Fruit fly (Drosophila melanogaster) whole organism, embryonic: Measurements from ENCODE around the gene ATPsynD.

ENCODE experiments used
- ATbp ChIP-seq: fragments of 200-800 bp; sonication (Bioruptor generic); optimal IDR thresholded peaks from 2 replicates; lab custom pipeline; 2017; ENCODE audit warnings: missing biosample characterization, mild to moderate bottlenecking, missing genetic modification characterization, missing genetic modification reagents
- Asciz ChIP-seq: fragments of 200-800 bp; sonication (Bioruptor generic); optimal IDR thresholded peaks from 2 replicates; lab custom pipeline; 2017; ENCODE audit warnings: missing biosample characterization, mild to moderate bottlenecking, missing genetic modification characterization, missing genetic modification reagents
- Blimp-1 ChIP-seq: fragments of 200-800 bp; sonication (Bioruptor generic); optimal IDR thresholded peaks from 3 replicates; lab custom pipeline; 2018; ENCODE audit warnings: missing biosample characterization, missing genetic modification characterization, mild to moderate bottlenecking, moderate library complexity, missing genetic modification reagents
- CG12391 ChIP-seq: fragments of 200-800 bp; sonication (Bioruptor generic); optimal IDR thresholded peaks from 3 replicates; lab custom pipeline; 2018; ENCODE audit warnings: missing biosample characterization, mild to moderate bottlenecking, missing genetic modification characterization, moderate library complexity
- CG13894 ChIP-seq: fragments of 200-800 bp; sonication (Bioruptor generic); optimal IDR thresholded peaks from 3 replicates; lab custom pipeline; 2018; ENCODE audit warnings: missing biosample characterization, mild to moderate bottlenecking, missing genetic modification characterization, moderate library complexity
- CG16863 ChIP-seq: fragments of 200-800 bp; sonication (Bioruptor generic); optimal IDR thresholded peaks from 3 replicates; lab custom pipeline; 2016; ENCODE audit warnings: missing biosample characterization, missing genetic modification characterization
- CG17568 ChIP-seq: fragments of 200-800 bp; sonication (Bioruptor generic); optimal IDR thresholded peaks from 2 replicates; lab custom pipeline; 2018; ENCODE audit warnings: missing biosample characterization, mild to moderate bottlenecking, missing genetic modification characterization, moderate library complexity
- CG1792 ChIP-seq: fragments of 200-800 bp; sonication (Bioruptor generic); optimal IDR thresholded peaks from 2 replicates; lab custom pipeline; 2016; ENCODE audit warnings: missing biosample characterization, missing genetic modification characterization
- CG2116 ChIP-seq: fragments of 200-800 bp; sonication (Bioruptor generic); optimal IDR thresholded peaks from 3 replicates; lab custom pipeline; 2018; ENCODE audit warnings: missing biosample characterization, mild to moderate bottlenecking, missing genetic modification characterization
- CG2202 ChIP-seq: fragments of 200-800 bp; sonication (Bioruptor generic); optimal IDR thresholded peaks from 2 replicates; lab custom pipeline; 2018; ENCODE audit warnings: missing biosample characterization, mild to moderate bottlenecking, missing genetic modification characterization
- CG33557 ChIP-seq: fragments of 200-800 bp; sonication (Bioruptor generic); optimal IDR thresholded peaks from 2 replicates; lab custom pipeline; 2019; ENCODE audit warnings: missing biosample characterization, mild to moderate bottlenecking, missing genetic modification characterization, moderate library complexity
- CG34376 ChIP-seq: fragments of 200-800 bp; sonication (Bioruptor generic); optimal IDR thresholded peaks from 2 replicates; lab custom pipeline; 2018; ENCODE audit warnings: missing biosample characterization, mild to moderate bottlenecking, missing genetic modification characterization
- CG4360 ChIP-seq: fragments of 200-800 bp; sonication (Bioruptor generic); IDR thresholded peaks from 2 replicates; pipeline ENCODE4 v1.3.6; 2022; ENCODE audit warnings: missing biosample characterization, missing genetic modification characterization
- CG6272 ChIP-seq: fragments of 200-800 bp; sonication (Bioruptor generic); IDR thresholded peaks from 2 replicates; pipeline ENCODE4 v1.3.6; 2022; ENCODE audit warnings: missing biosample characterization, missing genetic modification characterization
- CG6689 ChIP-seq: fragments of 200-800 bp; sonication (Bioruptor generic); IDR thresholded peaks from 2 replicates; pipeline ENCODE4 v1.3.6; 2022; ENCODE audit warnings: missing biosample characterization, missing genetic modification characterization
- CG8290 ChIP-seq, 3 experiments: fragments of 200-800 bp; sonication (Bioruptor generic); optimal IDR thresholded peaks; 2 replicates each; lab custom pipeline; 2016 to 2019; ENCODE audit warnings: missing biosample characterization in 3 of 3, missing genetic modification characterization in 3 of 3, mild to moderate bottlenecking in 2 of 3, moderate library complexity in 1 of 3
- CG8478 ChIP-seq: fragments of >200 bp; optimal IDR thresholded peaks from 2 replicates; lab custom pipeline; 2018
- CrebB ChIP-seq: fragments of 200-800 bp; sonication (Bioruptor generic); optimal IDR thresholded peaks from 3 replicates; lab custom pipeline; 2018; ENCODE audit warnings: missing biosample characterization, mild to moderate bottlenecking, missing genetic modification characterization
- E2f1 ChIP-seq: fragments of 200-800 bp; sonication (Bioruptor generic); IDR thresholded peaks from 2 replicates; pipeline ENCODE4 v1.3.6; 2022; ENCODE audit warnings: missing biosample characterization, missing genetic modification characterization
- GATAe ChIP-seq: fragments of 200-800 bp; sonication (Bioruptor generic); conservative IDR thresholded peaks from 2 replicates; pipeline ENCODE4 v1.3.6; 2022; ENCODE audit warnings: missing biosample characterization, missing genetic modification characterization
- Med ChIP-seq: fragments of 200-800 bp; sonication (Bioruptor generic); peaks from one replicate; lab custom pipeline; 2016; ENCODE audit warnings: missing biosample characterization, missing genetic modification characterization, mild to moderate bottlenecking, inconsistent platforms, moderate library complexity
- Meics ChIP-seq: fragments of 200-800 bp; sonication (Bioruptor generic); optimal IDR thresholded peaks from 2 replicates; lab custom pipeline; 2017; ENCODE audit warnings: missing biosample characterization, mild to moderate bottlenecking, missing genetic modification characterization
- Optix ChIP-seq: fragments of 200-800 bp; sonication (Bioruptor generic); IDR thresholded peaks from 3 replicates; pipeline ENCODE4 v1.3.6; 2022; ENCODE audit warnings: missing biosample characterization, missing genetic modification characterization
- Pdp1 ChIP-seq, 2 experiments: fragments of 200-800 bp; sonication (Bioruptor generic); optimal IDR thresholded peaks; 3 replicates each; lab custom pipeline; 2016; ENCODE audit warnings: missing biosample characterization in 2 of 2, missing genetic modification characterization in 2 of 2, mild to moderate bottlenecking in 1 of 2, moderate library complexity in 1 of 2
- Ptx1 ChIP-seq: fragments of 200-800 bp; sonication (Bioruptor generic); IDR thresholded peaks from 2 replicates; pipeline ENCODE4 v1.3.6; 2022; ENCODE audit warnings: missing biosample characterization, missing genetic modification characterization
- Ravus ChIP-seq: fragments of 200-800 bp; sonication (Bioruptor generic); IDR thresholded peaks from 2 replicates; pipeline ENCODE4 v1.3.6; 2022; ENCODE audit warnings: missing biosample characterization, missing genetic modification characterization
- Trl ChIP-seq, 3 experiments: fragments of >200 bp in 2 of 3; fragments of 200-800 bp in 1 of 3; sonication (Bioruptor generic) in 1 of 3; optimal IDR thresholded peaks; 2 replicates in 1 of 3; 3 replicates in 2 of 3; lab custom pipeline; 2016 to 2017; ENCODE audit warnings: missing biosample characterization in 1 of 3, missing genetic modification characterization in 1 of 3
- bigmax ChIP-seq: fragments of 200-800 bp; sonication (Bioruptor generic); optimal IDR thresholded peaks from 2 replicates; lab custom pipeline; 2018; ENCODE audit warnings: missing biosample characterization, mild to moderate bottlenecking, missing genetic modification characterization
- chinmo ChIP-seq: fragments of 200-800 bp; sonication (Bioruptor generic); IDR thresholded peaks from 4 replicates; pipeline ENCODE4 v1.3.6; 2022; ENCODE audit warnings: missing biosample characterization, missing genetic modification characterization; ENCODE audit not compliant: partially characterized antibody
- corto ChIP-seq: fragments of 200-800 bp; sonication (Bioruptor generic); optimal IDR thresholded peaks from 2 replicates; lab custom pipeline; 2016; ENCODE audit warnings: missing biosample characterization, mild to moderate bottlenecking, missing genetic modification characterization, moderate library complexity
- disco-r ChIP-seq: fragments of 200-800 bp; sonication (Bioruptor generic); optimal IDR thresholded peaks from 2 replicates; lab custom pipeline; 2016; ENCODE audit warnings: missing biosample characterization, missing genetic modification characterization
- exex ChIP-seq: fragments of 200-800 bp; sonication (Bioruptor generic); optimal IDR thresholded peaks from 4 replicates; lab custom pipeline; 2018; ENCODE audit warnings: missing biosample characterization, mild to moderate bottlenecking, missing genetic modification characterization, moderate library complexity
- fd96Cb ChIP-seq: fragments of 200-800 bp; sonication (Bioruptor generic); optimal IDR thresholded peaks from 2 replicates; lab custom pipeline; 2018; ENCODE audit warnings: missing biosample characterization, mild to moderate bottlenecking, missing genetic modification characterization, moderate library complexity
- grau ChIP-seq: fragments of 200-800 bp; optimal IDR thresholded peaks from 3 replicates; lab custom pipeline; 2019; ENCODE audit warnings: missing biosample characterization, mild to moderate bottlenecking, missing genetic modification characterization, moderate library complexity
- hkb ChIP-seq, 2 experiments: fragments of 200-800 bp in 1 of 2; fragments of >200 bp in 1 of 2; sonication (Bioruptor generic) in 1 of 2; IDR thresholded peaks in 1 of 2; optimal IDR thresholded peaks in 1 of 2; 2 replicates each; pipeline versions ENCODE4 v1.3.6 to Lab custom; 2017 to 2022; ENCODE audit warnings: missing biosample characterization in 1 of 2, missing genetic modification characterization in 1 of 2
- ind ChIP-seq: fragments of 200-800 bp; sonication (Bioruptor generic); optimal IDR thresholded peaks from 3 replicates; lab custom pipeline; 2016; ENCODE audit warnings: missing biosample characterization, missing genetic modification characterization
- ken ChIP-seq: fragments of 200-800 bp; sonication (Bioruptor generic); IDR thresholded peaks from 3 replicates; pipeline ENCODE4 v1.3.6; 2022; ENCODE audit warnings: missing biosample characterization, missing genetic modification characterization
- lbe ChIP-seq: fragments of 200-800 bp; sonication (Bioruptor generic); optimal IDR thresholded peaks from 2 replicates; lab custom pipeline; 2016; ENCODE audit warnings: missing biosample characterization, mild to moderate bottlenecking, missing genetic modification characterization
- oc ChIP-seq: fragments of 200-800 bp; sonication (Bioruptor generic); optimal IDR thresholded peaks from 2 replicates; lab custom pipeline; 2018; ENCODE audit warnings: missing biosample characterization, mild to moderate bottlenecking, missing genetic modification characterization, moderate library complexity
- org-1 ChIP-seq: fragments of 200-800 bp; sonication (Bioruptor generic); optimal IDR thresholded peaks from 2 replicates; lab custom pipeline; 2017; ENCODE audit warnings: missing biosample characterization, missing genetic modification characterization
- run ChIP-seq: fragments of 200-800 bp; sonication (Bioruptor generic); optimal IDR thresholded peaks from 3 replicates; lab custom pipeline; 2018; ENCODE audit warnings: missing biosample characterization, mild to moderate bottlenecking, missing genetic modification characterization
- slp2 ChIP-seq: fragments of 200-800 bp; sonication (Bioruptor generic); optimal IDR thresholded peaks from 2 replicates; lab custom pipeline; 2016; ENCODE audit warnings: missing biosample characterization, missing genetic modification characterization
- sug ChIP-seq: fragments of 200-800 bp; optimal IDR thresholded peaks from 2 replicates; lab custom pipeline; 2019; ENCODE audit warnings: missing biosample characterization, mild to moderate bottlenecking, missing genetic modification characterization, moderate library complexity
- vvl ChIP-seq: fragments of 200-800 bp; sonication (Bioruptor generic); IDR thresholded peaks from 2 replicates; pipeline ENCODE4 v1.3.6; 2022; ENCODE audit warnings: missing biosample characterization, missing genetic modification characterization

Gene ATPsynD

DNA sequence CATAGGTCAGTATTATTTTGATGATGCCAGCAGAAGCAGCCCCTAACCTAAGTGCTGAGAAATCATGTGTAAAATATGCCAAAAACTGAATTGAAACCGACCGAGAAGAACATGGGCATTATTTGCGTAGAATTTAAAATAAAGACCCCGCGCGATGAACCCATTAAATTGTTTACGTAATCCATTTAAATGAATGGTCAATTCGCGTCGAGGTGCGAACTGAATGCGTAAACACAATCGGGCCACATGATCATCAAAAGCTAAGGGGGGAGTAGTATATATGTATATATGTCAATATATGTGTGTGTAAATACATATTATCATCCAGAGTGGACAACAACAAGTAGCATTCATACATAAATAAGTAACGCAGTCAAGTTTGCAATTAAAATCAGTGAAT, 34.6 kb upstream of the ATPsynD start (continued):
- TF ChIP-seq Pdp1 (GFP tag; optimal IDR thresholded peaks at IDR 0.05; lab: Kevin White, UChicago) (peak in 1 of 2 experiments; percentile 78), CG12391 (tag; lab: Kevin White, UChicago) (no peak), CG6689 (GFP tag; lab: Robert Waterston, UW) (no peak), Trl (optimal IDR thresholded peaks at IDR 0.05; lab: Kevin White, UChicago) (no peak), Trl (GFP tag; optimal IDR thresholded peaks at IDR 0.05; lab: Kevin White, UChicago) (no peak), ken (no peak), CG6272 (GFP tag; lab: Robert Waterston, UW) (no peak), ATbp (GFP tag; lab: Kevin White, UChicago) (peak; percentile 28), oc (tag; lab: Kevin White, UChicago) (no peak), org-1 (GFP tag; lab: Kevin White, UChicago) (no peak), vvl (peak; percentile 11; the same call in 1 of the 2 replicates), CG17568 (GFP tag; lab: Kevin White, UChicago) (peak; percentile 6), CG8478 (no peak), E2f1 (GFP tag; lab: Robert Waterston, UW) (no peak), Ravus (no peak), Asciz (peak; percentile 54), hkb (optimal IDR thresholded peaks at IDR 0.05; lab: Kevin White, UChicago) (no peak), hkb (GFP tag; IDR thresholded peaks at IDR 0.05; lab: Robert Waterston, UW) (0 out of 2 replicates have a peak, but pooled peaks have one; percentile 6), sug (tag; lab: Kevin White, UChicago) (peak; percentile 24), lbe (GFP tag; lab: Kevin White, UChicago) (no peak), Meics (GFP tag; lab: Kevin White, UChicago) (no peak), CG13894 (tag; lab: Kevin White, UChicago) (no peak), ind (GFP tag; lab: Kevin White, UChicago) (no peak), CG8290 (GFP tag; optimal IDR thresholded peaks at IDR 0.05; lab: Kevin White, UChicago) (no peak), CG8290 (tag; optimal IDR thresholded peaks at IDR 0.05; lab: Kevin White, UChicago) (peak in 1 of 2 experiments; percentile 20), CG2116 (GFP tag; lab: Kevin White, UChicago) (no peak), Optix (GFP tag; lab: Robert Waterston, UW) (no peak), run (no peak), CG33557 (GFP tag; lab: Kevin White, UChicago) (no peak), Ptx1 (GFP tag; lab: Robert Waterston, UW) (no peak)

DNA sequence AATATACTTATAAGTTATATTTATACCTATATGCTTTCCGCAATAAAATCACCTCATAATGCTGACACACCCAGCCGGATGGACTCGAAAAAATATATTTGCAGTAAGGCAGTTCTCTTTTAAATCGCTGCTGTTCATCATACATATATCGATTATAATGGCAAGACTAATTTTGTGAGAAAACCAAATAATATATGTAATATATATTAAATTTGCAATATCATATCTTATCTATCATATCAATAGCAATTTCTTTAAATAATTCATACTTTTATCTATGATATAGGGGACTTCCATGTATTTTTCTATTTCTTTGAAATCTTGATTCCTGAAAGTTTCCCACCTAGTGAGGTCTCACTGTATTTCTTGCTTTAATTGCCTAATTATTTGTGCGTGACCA, 32.3 kb upstream of the ATPsynD start:
- TF ChIP-seq grau, result peak; percentile 39
- no peak for TF ChIP-seq CG16863 (GFP tag; lab: Kevin White, UChicago)

DNA sequence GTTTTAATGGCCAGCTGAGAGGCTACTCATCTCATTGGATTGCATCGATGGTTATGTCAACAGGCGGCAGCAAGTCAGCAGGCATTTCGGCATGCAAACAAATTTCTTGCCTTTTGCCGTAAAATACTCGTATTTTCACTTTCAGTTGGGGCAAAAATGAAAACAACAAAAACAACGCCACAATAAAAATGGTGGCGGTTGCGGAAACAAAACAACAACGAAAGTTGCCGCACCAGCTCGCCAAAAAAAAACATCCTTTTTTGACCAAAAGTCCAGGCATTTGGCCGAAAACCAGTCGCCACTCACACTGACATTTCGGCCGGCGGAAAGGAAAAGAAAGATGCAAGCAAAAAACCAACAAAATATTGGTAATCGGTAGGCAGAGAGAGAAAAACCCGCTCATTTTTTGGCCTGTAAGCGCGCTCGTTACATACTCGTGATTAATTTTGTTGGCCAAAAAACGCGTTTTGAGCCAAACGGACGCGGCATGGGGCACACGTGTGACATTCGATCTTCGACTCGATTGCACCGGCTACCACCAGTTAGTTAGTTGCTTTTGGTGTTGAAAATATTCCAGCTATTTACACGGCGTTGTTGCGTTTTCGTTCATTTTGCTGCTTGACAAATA, 30.6 kb upstream of the ATPsynD start:
- peak; percentile 11 for TF ChIP-seq lbe (GFP tag; lab: Kevin White, UChicago)
- no peak for TF ChIP-seq CG2202 (tag; lab: Kevin White, UChicago)
- TF ChIP-seq corto (GFP tag; lab: Kevin White, UChicago), result peak; percentile 29
- peak; percentile 5 for TF ChIP-seq Blimp-1 (GFP tag; lab: Kevin White, UChicago)

DNA sequence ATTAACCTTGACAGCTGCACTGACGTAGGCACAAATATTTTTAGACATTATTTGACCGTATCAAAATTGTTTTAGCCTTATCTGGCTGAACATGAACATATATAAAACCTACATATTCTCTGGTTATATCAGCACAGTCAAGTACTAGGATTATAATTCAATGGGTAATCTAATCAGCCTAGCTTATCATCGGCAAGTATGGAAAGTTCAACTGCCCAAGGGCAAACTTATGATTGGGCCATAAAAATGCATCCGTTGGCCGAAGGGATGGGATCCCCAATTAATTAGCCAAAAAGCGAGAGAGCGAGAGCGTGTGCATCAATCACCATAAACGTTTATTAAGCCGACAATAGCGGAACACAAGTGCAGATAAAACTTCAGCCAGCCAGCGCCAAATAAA, 29.3 kb upstream of the ATPsynD start:
- TF ChIP-seq GATAe (GFP tag; lab: Robert Waterston, UW) (peak; percentile 69; the same call in 1 of the 2 replicates), CrebB (tag; lab: Kevin White, UChicago) (no peak), fd96Cb (no peak), sug (tag; lab: Kevin White, UChicago) (peak; percentile 66), slp2 (GFP tag; lab: Kevin White, UChicago) (no peak), CG1792 (no peak), CG34376 (GFP tag; lab: Kevin White, UChicago) (peak; percentile 9), vvl (no peak), Pdp1 (GFP tag; optimal IDR thresholded peaks at IDR 0.05; lab: Kevin White, UChicago) (peak in 1 of 2 experiments; percentile 32), corto (GFP tag; lab: Kevin White, UChicago) (peak; percentile 33), Med (peak; percentile 30), bigmax (no peak), chinmo (GFP tag; lab: Robert Waterston, UW) (0 out of 4 replicates have a peak, but pooled peaks have one; percentile 26), CG4360 (GFP tag; lab: Robert Waterston, UW) (no peak), disco-r (no peak), exex (tag; lab: Kevin White, UChicago) (peak; percentile 85)
